Worm (Caenorhabditis elegans): ENCODE results near the gene F58G6.3.

The F58G6.3 gene

DNA sequence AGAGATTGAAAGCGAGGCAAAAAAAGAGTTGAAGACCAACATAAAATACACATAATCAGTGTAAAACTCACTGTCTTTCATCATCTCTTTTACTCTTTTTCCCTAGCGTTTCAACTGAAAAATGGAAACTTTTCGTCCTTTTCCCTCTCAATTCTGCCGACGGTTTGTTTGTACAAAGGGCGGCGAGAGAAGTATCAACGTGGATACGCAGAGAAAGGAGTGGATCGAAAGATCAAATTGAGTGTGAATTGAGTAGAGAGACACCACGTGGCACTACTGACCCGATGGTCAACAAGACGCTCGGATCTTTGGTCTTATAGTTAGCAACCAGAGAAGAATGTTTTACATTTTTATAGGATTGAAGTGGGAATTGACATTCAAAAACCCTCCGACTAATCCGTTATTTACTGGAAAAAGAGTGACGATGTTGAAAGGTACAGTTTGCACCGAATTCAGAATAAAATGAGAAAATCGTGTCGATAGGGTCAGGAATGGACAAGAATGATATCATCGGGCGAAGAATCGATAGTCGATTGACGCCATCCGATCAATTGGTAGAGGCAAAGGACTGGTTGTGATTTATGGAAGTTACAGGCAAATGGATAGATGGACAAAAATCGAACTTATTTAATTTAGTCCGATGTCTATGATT, 17.8 kb downstream of the F58G6.3 start (continued):
- no peak for TF ChIP-seq ZK337.2 (GFP tag; IDR thresholded peaks at IDR 0.05)
- TF ChIP-seq snpc-4 (tag; optimal IDR thresholded peaks at IDR 0.05) = no peak
- TF ChIP-seq T26A8.4 (GFP tag; IDR thresholded peaks at IDR 0.05) = no peak
- no peak for TF ChIP-seq nhr-237 (tag; optimal IDR thresholded peaks at IDR 0.05)
- TF ChIP-seq daf-8 (GFP tag; IDR thresholded peaks at IDR 0.05) = no peak
- TF ChIP-seq madf-5 (GFP tag; IDR thresholded peaks at IDR 0.05) = no peak
- no peak for TF ChIP-seq skn-1 (tag; optimal IDR thresholded peaks at IDR 0.05)
- no peak for TF ChIP-seq mdt-29 (GFP tag; IDR thresholded peaks at IDR 0.05)
- TF ChIP-seq php-3 (GFP tag; IDR thresholded peaks at IDR 0.05) = no peak
- no peak for TF ChIP-seq nhr-102 (tag; optimal IDR thresholded peaks at IDR 0.05)
- TF ChIP-seq F37D6.2 (tag; optimal IDR thresholded peaks at IDR 0.05) = no peak
- peak; percentile 12 for TF ChIP-seq F10B5.3 (tag; optimal IDR thresholded peaks at IDR 0.05)
- TF ChIP-seq aly-2 (tag; optimal IDR thresholded peaks at IDR 0.05) = no peak
- no peak for TF ChIP-seq zfp-3 (GFP tag; conservative IDR thresholded peaks at IDR 0.05)
- TF ChIP-seq nhr-10 (tag; optimal IDR thresholded peaks at IDR 0.05) = peak; percentile 30
- TF ChIP-seq ctbp-1 (GFP tag; IDR thresholded peaks at IDR 0.05) = no peak
- 0 out of 2 replicates have a peak, but pooled peaks have one; percentile 12 for TF ChIP-seq lin-1 (GFP tag; IDR thresholded peaks at IDR 0.05)
- no peak for TF ChIP-seq gei-8 (GFP tag; optimal IDR thresholded peaks at IDR 0.05)

- TF ChIP-seq hlh-11 (tag; optimal IDR thresholded peaks at IDR 0.05) (peak; percentile 73), nhr-41 (GFP tag; IDR thresholded peaks at IDR 0.05) (no peak), lim-7 (GFP tag; IDR thresholded peaks at IDR 0.05) (no peak), pha-4 (GFP tag; IDR thresholded peaks at IDR 0.05) (no peak), pha-4 (tag; optimal IDR thresholded peaks at IDR 0.05) (no peak), D1046.2 (GFP tag; IDR thresholded peaks at IDR 0.05) (no peak), cey-2 (tag; optimal IDR thresholded peaks at IDR 0.05; ENCODE audit: borderline replicate concordance, insufficient read depth) (peak; percentile 53), nhr-25 (tag; optimal IDR thresholded peaks at IDR 0.05; ENCODE audit: borderline replicate concordance, insufficient read depth) (no peak), nhr-11 (tag; optimal IDR thresholded peaks at IDR 0.05) (no peak), php-3 (GFP tag; IDR thresholded peaks at IDR 0.05) (no peak), ctbp-1 (GFP tag; IDR thresholded peaks at IDR 0.05) (no peak), gei-8 (GFP tag; optimal IDR thresholded peaks at IDR 0.05) (peak; percentile 38), nhr-6 (tag; optimal IDR thresholded peaks at IDR 0.05) (no peak), lin-13 (GFP tag; optimal IDR thresholded peaks at IDR 0.05) (no peak), nhr-48 (tag; optimal IDR thresholded peaks at IDR 0.05) (peak; percentile 32), mep-1 (tag; optimal IDR thresholded peaks at IDR 0.05) (no peak), hlh-30 (tag; optimal IDR thresholded peaks at IDR 0.05; ENCODE audit: insufficient read depth) (peak; percentile 71), nhr-76 (tag; optimal IDR thresholded peaks at IDR 0.05) (no peak), hmg-1.1 (GFP tag; IDR thresholded peaks at IDR 0.05) (no peak), ztf-7 (tag; optimal IDR thresholded peaks at IDR 0.05) (no peak), jun-1 (tag; optimal IDR thresholded peaks at IDR 0.05) (no peak), lsy-2 (tag; optimal IDR thresholded peaks at IDR 0.05) (peak in 1 of 2 experiments; percentile 82), lin-15B (tag; optimal IDR thresholded peaks at IDR 0.05) (no peak), lin-38 (GFP tag; IDR thresholded peaks at IDR 0.05) (no peak), mxl-3 (GFP tag; optimal IDR thresholded peaks at IDR 0.05) (peak; percentile 7), daf-19 (GFP tag; conservative IDR thresholded peaks at IDR 0.05) (no peak), aha-1 (tag) (peak; percentile 97), arid-1 (GFP tag; conservative IDR thresholded peaks at IDR 0.05) (no peak), dmd-6 (GFP tag; IDR thresholded peaks at IDR 0.05) (peak; percentile 59), egl-43 (GFP tag; IDR thresholded peaks at IDR 0.05) (no peak), mdl-1 (tag; optimal IDR thresholded peaks at IDR 0.05) (peak in 1 of 2 experiments; percentile 80), T26A8.4 (GFP tag; IDR thresholded peaks at IDR 0.05) (no peak), F37D6.2 (tag; optimal IDR thresholded peaks at IDR 0.05) (no peak), unc-62 (GFP tag; optimal IDR thresholded peaks at IDR 0.05 in 1 of 2) (peak in 1 of 2 experiments; percentile 66), unc-62 (tag; optimal IDR thresholded peaks at IDR 0.05) (no peak), ztf-11 (tag; optimal IDR thresholded peaks at IDR 0.05) (no peak), lin-29 (GFP tag; IDR thresholded peaks at IDR 0.05) (no peak)
These were observed 19.1 kb downstream of the F58G6.3 start for ce11 chrIV:9672434-9672833.
